Fruit fly (Drosophila melanogaster) S2 (cell line): ENCODE data around the gene CG10804.

Experiments used
- CG8478 ChIP-seq: fragments of >200 bp; optimal IDR thresholded peaks from 2 replicates; lab custom pipeline; 2018
- CTCF ChIP-seq, 2 experiments: fragments of >200 bp; optimal IDR thresholded peaks; 2 replicates each; lab custom pipeline; 2018

DNA sequence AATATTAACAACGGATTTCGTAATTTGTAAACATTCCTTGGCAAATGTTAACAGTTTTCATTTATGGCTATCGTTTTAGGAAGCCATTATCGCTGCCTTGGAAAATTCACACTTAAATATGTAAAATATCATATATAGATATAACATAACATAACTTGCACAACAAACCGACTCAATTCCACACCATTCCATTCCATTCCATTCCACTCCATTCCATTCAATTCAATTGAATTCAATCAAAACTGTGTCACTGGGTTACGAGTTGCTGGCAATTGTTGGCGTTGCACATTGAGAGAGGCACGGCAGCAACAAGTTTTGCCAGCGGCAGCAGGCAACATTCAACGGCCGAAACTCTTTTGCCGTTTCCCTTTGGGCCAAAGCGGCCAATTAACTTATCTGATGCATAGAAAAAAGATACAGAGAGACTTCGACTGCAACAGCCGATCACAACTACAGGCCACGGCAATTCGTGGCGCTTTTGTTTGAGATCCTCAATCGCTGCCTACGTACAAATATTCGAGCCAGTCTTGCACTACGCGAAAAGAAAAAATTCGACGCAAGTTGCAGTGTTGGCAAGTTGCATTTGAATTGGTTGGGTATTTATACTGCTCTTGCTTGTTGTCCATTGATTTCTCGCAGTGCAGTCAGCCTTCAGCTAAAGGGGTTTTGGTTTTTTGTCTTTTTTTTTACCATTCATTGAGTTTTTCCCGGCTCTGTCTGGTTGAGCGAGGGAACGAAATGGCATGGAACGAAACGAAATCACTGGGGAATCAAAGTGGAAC lies 28.9 kb downstream of the CG10804 start:
- TF ChIP-seq CTCF (optimal IDR thresholded peaks at IDR 0.05; lab: Kevin White, UChicago) (no peak), CG8478 (lab: Kevin White, UChicago) (no peak)
